Worm (Caenorhabditis elegans) whole organism, L4/young adult: ENCODE measurements around the gene M02B1.3.

Experiments used
- W03F9.2 ChIP-seq: fragments of 150-350 bp; optimal IDR thresholded peaks from 2 replicates; lab custom pipeline; 2014; ENCODE audit warnings: missing biosample characterization, missing genetic modification characterization
- dao-5 ChIP-seq: sonication (generic microtip); optimal IDR thresholded peaks from 2 replicates; lab custom pipeline; 2016; ENCODE audit warnings: missing genotype, missing genetic modification characterization, moderate library complexity, missing compliant biosample characterization
- him-1 ChIP-seq: sonication (generic microtip); optimal IDR thresholded peaks from 2 replicates; lab custom pipeline; 2016; ENCODE audit warnings: missing genotype, missing genetic modification reagents, missing genetic modification characterization, missing compliant biosample characterization

ce11 chrIV:12834417-12834731 lies 1.9 kb upstream of the M02B1.3 start:
- TF ChIP-seq him-1 (tag; lab: Kevin White, UChicago) (no peak), W03F9.2 (tag; lab: Kevin White, UChicago) (no peak), dao-5 (tag; lab: Kevin White, UChicago) (no peak)
